Fruit fly (Drosophila melanogaster): Measurements from ENCODE around the gene cib.
A peak's percentile ranks its signal among the peaks of the same experiment; 100 is the strongest.

Gene cib

dm6 chrX:4119582-4119981 is 13.7 kb downstream of the cib start:
- no peak for TF ChIP-seq Pdp1 (GFP tag; optimal IDR thresholded peaks at IDR 0.05)
- no peak for TF ChIP-seq hbn (GFP tag; IDR thresholded peaks at IDR 0.05; ENCODE audit: partially characterized antibody)
- no peak for TF ChIP-seq Nf-YB (GFP tag; optimal IDR thresholded peaks at IDR 0.05)
- TF ChIP-seq CG10267 (tag; optimal IDR thresholded peaks at IDR 0.05) = no peak
- no peak for TF ChIP-seq lab (GFP tag; optimal IDR thresholded peaks at IDR 0.05)
- no peak for TF ChIP-seq CG11456 (GFP tag; IDR thresholded peaks at IDR 0.05)
- TF ChIP-seq HHEX (GFP tag; optimal IDR thresholded peaks at IDR 0.05) = no peak
- no peak for TF ChIP-seq Stat92E (GFP tag; optimal IDR thresholded peaks at IDR 0.05)
- TF ChIP-seq nerfin-1 (tag; optimal IDR thresholded peaks at IDR 0.05) = no peak
- TF ChIP-seq crol (GFP tag; IDR thresholded peaks at IDR 0.05) = no peak
- TF ChIP-seq CG12744 (GFP tag; optimal IDR thresholded peaks at IDR 0.05) = no peak
- no peak for TF ChIP-seq Gsc (GFP tag; IDR thresholded peaks at IDR 0.05)
- TF ChIP-seq chm (GFP tag; IDR thresholded peaks at IDR 0.05) = no peak
- TF ChIP-seq Scr (GFP tag; IDR thresholded peaks at IDR 0.05; ENCODE audit: partially characterized antibody) = no peak
- no peak for TF ChIP-seq Bdp1 (GFP tag; optimal IDR thresholded peaks at IDR 0.05)
- no peak for TF ChIP-seq Sry-β (GFP tag; optimal IDR thresholded peaks at IDR 0.05)
- TF ChIP-seq sr (GFP tag; IDR thresholded peaks at IDR 0.05) = no peak

DNA sequence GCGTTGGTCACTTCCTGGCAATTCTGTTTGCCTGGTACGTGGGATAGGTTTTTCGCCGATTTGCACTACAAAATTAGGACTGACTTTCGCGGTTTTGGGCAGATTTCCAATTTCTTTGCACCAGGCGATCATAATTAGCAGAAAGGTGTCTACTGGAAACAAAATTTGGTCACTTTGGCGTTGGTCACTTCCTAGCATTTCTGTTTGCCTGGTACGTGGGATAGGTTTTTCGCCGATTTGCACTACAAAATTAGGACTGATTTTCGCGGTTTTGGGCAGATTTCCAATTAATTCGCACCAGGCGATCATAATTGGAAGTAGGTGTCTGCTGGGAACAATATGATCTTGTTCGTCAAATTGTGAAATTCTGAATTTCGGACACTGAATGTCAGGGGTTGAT is 24.7 kb downstream of the cib start:
- TF ChIP-seq CG31224 (GFP tag; IDR thresholded peaks at IDR 0.05) = peak; percentile 91

- TF ChIP-seq Eip74EF (GFP tag; optimal IDR thresholded peaks at IDR 0.05) (no peak), inv (GFP tag; IDR thresholded peaks at IDR 0.05; ENCODE audit: partially characterized antibody) (peak; percentile 33; the same call in 1 of the 2 replicates), Kr (GFP tag; optimal IDR thresholded peaks at IDR 0.05) (no peak), CG13287 (GFP tag; IDR thresholded peaks at IDR 0.05; ENCODE audit: partially characterized antibody) (peak; percentile 70), trem (tag; optimal IDR thresholded peaks at IDR 0.05) (no peak), Sox102F (GFP tag; optimal IDR thresholded peaks at IDR 0.05) (no peak), emc (GFP tag; optimal IDR thresholded peaks at IDR 0.05) (no peak), Opbp (GFP tag; IDR thresholded peaks at IDR 0.05; ENCODE audit: partially characterized antibody) (peak; percentile 61; the same call in 1 of the 3 replicates), CG18011 (GFP tag; optimal IDR thresholded peaks at IDR 0.05) (no peak), crol (GFP tag; IDR thresholded peaks at IDR 0.05) (no peak), Ets97D (GFP tag; optimal IDR thresholded peaks at IDR 0.05) (peak; percentile 47), gce (GFP tag; IDR thresholded peaks at IDR 0.05) (no peak), CG2875 (GFP tag; optimal IDR thresholded peaks at IDR 0.05) (no peak), CG4707 (GFP tag; optimal IDR thresholded peaks at IDR 0.05) (no peak), tup (GFP tag; optimal IDR thresholded peaks at IDR 0.05) (no peak), CG1024 (GFP tag; IDR thresholded peaks at IDR 0.05) (no peak), CG9797 (GFP tag; optimal IDR thresholded peaks at IDR 0.05) (peak; percentile 64), Bteb2 (GFP tag; optimal IDR thresholded peaks at IDR 0.05) (no peak), CG6689 (GFP tag; IDR thresholded peaks at IDR 0.05) (no peak), CG6272 (GFP tag; IDR thresholded peaks at IDR 0.05) (no peak), CG6813 (GFP tag; optimal IDR thresholded peaks at IDR 0.05) (no peak), gro (GFP tag; optimal IDR thresholded peaks at IDR 0.05) (no peak), Bgb (GFP tag; IDR thresholded peaks at IDR 0.05; ENCODE audit: partially characterized antibody) (peak; percentile 55), MBD-R2 (GFP tag; IDR thresholded peaks at IDR 0.05) (peak; percentile 83), CG4617 (GFP tag; optimal IDR thresholded peaks at IDR 0.05; ENCODE audit: borderline replicate concordance) (peak; percentile 64), CG12219 (GFP tag; optimal IDR thresholded peaks at IDR 0.05) (no peak), insv (GFP tag; optimal IDR thresholded peaks at IDR 0.05) (no peak), CG43689 (GFP tag; IDR thresholded peaks at IDR 0.05) (no peak), ato (GFP tag; IDR thresholded peaks at IDR 0.05; ENCODE audit: partially characterized antibody) (no peak)
Observed at dm6 chrX:4131049-4131629, 25.2 kb downstream of the cib start, which contains the start of gene GlcAT-I. TSS of gene GlcAT-I (plus strand) at chrX:4131211.
